Worm (Caenorhabditis elegans) whole organism, early embryonic: ENCODE results near the gene mam-7.

ENCODE experiments used
- B0310.2 ChIP-seq: sonication (generic microtip); optimal IDR thresholded peaks from 2 replicates; lab custom pipeline; 2016; ENCODE audit warnings: mild to moderate bottlenecking, missing genetic modification characterization, missing compliant biosample characterization
- F13C5.2 ChIP-seq: sonication (generic microtip); optimal IDR thresholded peaks from 2 replicates; lab custom pipeline; 2017; ENCODE audit warnings: mild to moderate bottlenecking, missing genetic modification characterization, inconsistent platforms, missing compliant biosample characterization
- ama-1 ChIP-seq: fragments of 150-350 bp; optimal IDR thresholded peaks from 2 replicates; lab custom pipeline; 2014
- ets-7 ChIP-seq: sonication (generic microtip); optimal IDR thresholded peaks from 2 replicates; lab custom pipeline; 2016; ENCODE audit warnings: missing genotype, missing genetic modification characterization, missing compliant biosample characterization
- hmbx-1 ChIP-seq: sonication (generic microtip); optimal IDR thresholded peaks from 2 replicates; lab custom pipeline; 2016; ENCODE audit warnings: mild to moderate bottlenecking, missing genetic modification characterization, missing compliant biosample characterization
- hmg-4 ChIP-seq: fragments of 200-800 bp; sonication (Bioruptor generic); optimal IDR thresholded peaks from 2 replicates; lab custom pipeline; 2018; ENCODE audit warnings: mild to moderate bottlenecking, missing genetic modification characterization, missing compliant biosample characterization
- hnd-1 ChIP-seq: sonication (generic microtip); optimal IDR thresholded peaks from 2 replicates; lab custom pipeline; 2016; ENCODE audit warnings: missing genetic modification characterization, missing compliant biosample characterization
- pes-1 ChIP-seq: fragments of 200-800 bp; sonication (Bioruptor generic); IDR thresholded peaks from 2 replicates; pipeline ENCODE4 v1.3.6; 2022; ENCODE audit warnings: missing genetic modification reagents, missing genetic modification characterization, missing compliant biosample characterization
- scrt-1 ChIP-seq: fragments of 200-800 bp; sonication (Bioruptor generic); IDR thresholded peaks from 2 replicates; pipeline ENCODE4 v1.3.6; 2022; ENCODE audit warnings: missing genetic modification characterization, missing compliant biosample characterization
- sea-1 ChIP-seq: fragments of 200-800 bp; sonication (Bioruptor generic); conservative IDR thresholded peaks from 2 replicates; pipeline ENCODE4 v1.3.6; 2022; ENCODE audit warnings: missing genetic modification characterization, missing compliant biosample characterization
- tbx-11 ChIP-seq: fragments of 200-800 bp; sonication (Bioruptor generic); IDR thresholded peaks from 2 replicates; pipeline ENCODE4 v1.3.6; 2022; ENCODE audit warnings: missing genetic modification characterization, missing compliant biosample characterization
- tbx-37 ChIP-seq: fragments of 200-800 bp; sonication (Bioruptor generic); conservative IDR thresholded peaks from 2 replicates; pipeline ENCODE4 v1.3.6; 2022; ENCODE audit warnings: missing genetic modification reagents, missing genetic modification characterization, missing compliant biosample characterization

- no peak for TF ChIP-seq ama-1 (lab: Kevin White, UChicago)
- no peak for TF ChIP-seq ets-7 (tag; lab: Kevin White, UChicago)
- no peak for TF ChIP-seq sea-1 (GFP tag; lab: Robert Waterston, UW)
- TF ChIP-seq hmg-4 (GFP tag; lab: Kevin White, UChicago): no peak
- no peak for TF ChIP-seq tbx-37 (GFP tag; lab: Robert Waterston, UW)
- no peak for TF ChIP-seq hnd-1 (tag; lab: Kevin White, UChicago)
- TF ChIP-seq pes-1 (GFP tag; lab: Robert Waterston, UW): no peak
- no peak for TF ChIP-seq hmbx-1 (tag; lab: Kevin White, UChicago)
- no peak for TF ChIP-seq scrt-1 (GFP tag; lab: Robert Waterston, UW)
- no peak for TF ChIP-seq tbx-11
- no peak for TF ChIP-seq F13C5.2 (tag; lab: Kevin White, UChicago)
- no peak for TF ChIP-seq B0310.2 (tag; lab: Kevin White, UChicago)
Observed at ce11 chrIII:9910608-9911479, 17.9 kb downstream of the mam-7 start, which contains the start of the genes cyld-1 and F40F12.9.
